Fruit fly (Drosophila melanogaster): ENCODE data around the gene fws.
A peak's percentile ranks its signal among the peaks of the same experiment; 100 is the strongest.

The fws gene

dm6 chr2L:17500946-17501451, 20.2 kb upstream of the fws start, which contains the start of the genes mEFTs and Dhc36C (continued):
- TF ChIP-seq unpg (GFP tag; optimal IDR thresholded peaks at IDR 0.05): no peak
- no peak for TF ChIP-seq tio (GFP tag; optimal IDR thresholded peaks at IDR 0.05)
- no peak for TF ChIP-seq Sox100B (GFP tag; optimal IDR thresholded peaks at IDR 0.05)
- TF ChIP-seq Ets65A (GFP tag): peak; percentile 35
- no peak for TF ChIP-seq GATAe (GFP tag; conservative IDR thresholded peaks at IDR 0.05)
- TF ChIP-seq zen2 (GFP tag; IDR thresholded peaks at IDR 0.05; ENCODE audit: partially characterized antibody): peak; percentile 82; the same call in 2 of the 3 replicates
- TF ChIP-seq CG3407 (GFP tag; optimal IDR thresholded peaks at IDR 0.05): no peak
- no peak for TF ChIP-seq CG32767 (GFP tag; IDR thresholded peaks at IDR 0.05)
- TF ChIP-seq CG18619 (GFP tag; optimal IDR thresholded peaks at IDR 0.05): no peak
- no peak for TF ChIP-seq CG11696 (GFP tag; IDR thresholded peaks at IDR 0.05)
- no peak for TF ChIP-seq Hr51 (GFP tag; optimal IDR thresholded peaks at IDR 0.05)
- no peak for TF ChIP-seq CG32772 (GFP tag; IDR thresholded peaks at IDR 0.05)
- no peak for TF ChIP-seq Spps (tag; optimal IDR thresholded peaks at IDR 0.05)
- TF ChIP-seq Six4 (GFP tag; optimal IDR thresholded peaks at IDR 0.05): no peak
- no peak for TF ChIP-seq CG10979 (tag; optimal IDR thresholded peaks at IDR 0.05)
- TF ChIP-seq CG7372 (GFP tag; IDR thresholded peaks at IDR 0.05): no peak
- TF ChIP-seq Antp (GFP tag; optimal IDR thresholded peaks at IDR 0.05): no peak
- TF ChIP-seq CG6689 (GFP tag; IDR thresholded peaks at IDR 0.05): no peak
- TF ChIP-seq tup (GFP tag; optimal IDR thresholded peaks at IDR 0.05): no peak
- TF ChIP-seq Aef1 (GFP tag; IDR thresholded peaks at IDR 0.05): no peak
- TF ChIP-seq Awh (GFP tag; IDR thresholded peaks at IDR 0.05): no peak
- no peak for TF ChIP-seq CG10654 (GFP tag; optimal IDR thresholded peaks at IDR 0.05)
- TF ChIP-seq ind (GFP tag; optimal IDR thresholded peaks at IDR 0.05): no peak
- peak; percentile 51 for TF ChIP-seq Rfx (GFP tag; IDR thresholded peaks at IDR 0.05)
- TF ChIP-seq repo (GFP tag; optimal IDR thresholded peaks at IDR 0.05): no peak
- no peak for TF ChIP-seq lmd (GFP tag; IDR thresholded peaks at IDR 0.05)
- no peak for TF ChIP-seq vfl (GFP tag; optimal IDR thresholded peaks at IDR 0.05)
- no peak for TF ChIP-seq CG4707 (GFP tag; optimal IDR thresholded peaks at IDR 0.05)
- no peak for TF ChIP-seq Atf6 (GFP tag; IDR thresholded peaks at IDR 0.05)
- TF ChIP-seq corto (GFP tag; optimal IDR thresholded peaks at IDR 0.05): no peak
- TF ChIP-seq Xrp1 (GFP tag; IDR thresholded peaks at IDR 0.05): no peak
- TF ChIP-seq dati (GFP tag; IDR thresholded peaks at IDR 0.05): no peak
- no peak for TF ChIP-seq Taf1 (GFP tag; IDR thresholded peaks at IDR 0.05)
- TF ChIP-seq wor (GFP tag; IDR thresholded peaks at IDR 0.05): no peak
- TF ChIP-seq mirr (GFP tag; optimal IDR thresholded peaks at IDR 0.05): no peak
- no peak for TF ChIP-seq sug (tag; optimal IDR thresholded peaks at IDR 0.05)
- no peak for TF ChIP-seq CG10543 (GFP tag; optimal IDR thresholded peaks at IDR 0.05)
- no peak for TF ChIP-seq CG15696 (tag; optimal IDR thresholded peaks at IDR 0.05)
- TF ChIP-seq odd (GFP tag; optimal IDR thresholded peaks at IDR 0.05): no peak
- peak; percentile 13 for TF ChIP-seq CG9437 (GFP tag; optimal IDR thresholded peaks at IDR 0.05)
- TF ChIP-seq inv (GFP tag; IDR thresholded peaks at IDR 0.05; ENCODE audit: partially characterized antibody): peak; percentile 81
- no peak for TF ChIP-seq Mrtf (GFP tag; IDR thresholded peaks at IDR 0.05)
- no peak for TF ChIP-seq Usf (GFP tag; optimal IDR thresholded peaks at IDR 0.05)
- TF ChIP-seq dan (GFP tag; IDR thresholded peaks at IDR 0.05): no peak
- peak; percentile 87 for TF ChIP-seq Dll (GFP tag; IDR thresholded peaks at IDR 0.05; ENCODE audit: partially characterized antibody)
- peak; percentile 51 for TF ChIP-seq zen (tag; optimal IDR thresholded peaks at IDR 0.05)
- TF ChIP-seq sima (GFP tag; optimal IDR thresholded peaks at IDR 0.05): no peak
- TF ChIP-seq Xbp1 (GFP tag; optimal IDR thresholded peaks at IDR 0.05): no peak
- no peak for TF ChIP-seq CG8089 (GFP tag; optimal IDR thresholded peaks at IDR 0.05)
- TF ChIP-seq sr (GFP tag; IDR thresholded peaks at IDR 0.05): no peak
- no peak for TF ChIP-seq Hr39 (optimal IDR thresholded peaks at IDR 0.05)
- no peak for TF ChIP-seq CG14050 (GFP tag; IDR thresholded peaks at IDR 0.05)
- TF ChIP-seq sob (GFP tag; IDR thresholded peaks at IDR 0.05): peak; percentile 27; the same call in 1 of the 2 replicates

Measured in whole organism, embryonic.